Worm (Caenorhabditis elegans): ENCODE results near the gene oac-24.
A peak's percentile ranks its signal among the peaks of the same experiment; 100 is the strongest.

The oac-24 gene

ce11 chrV:4681670-4682069, 28.9 kb upstream of the oac-24 start, which contains the start of gene K03B4.4:
Gene K03B4.4 (plus strand): TSS chrV:4681970.
- TF ChIP-seq M03D4.4 (tag; optimal IDR thresholded peaks at IDR 0.05): no peak
- TF ChIP-seq sptf-1 (tag; optimal IDR thresholded peaks at IDR 0.05): no peak
- no peak for TF ChIP-seq unc-39 (tag; optimal IDR thresholded peaks at IDR 0.05)

ce11 chrV:4684137-4684536, 26.4 kb upstream of the oac-24 start:
- TF ChIP-seq ceh-83 (GFP tag; optimal IDR thresholded peaks at IDR 0.05) (no peak), zip-8 (tag; optimal IDR thresholded peaks at IDR 0.05) (no peak), ces-1 (GFP tag; optimal IDR thresholded peaks at IDR 0.05) (no peak), ceh-43 (GFP tag; optimal IDR thresholded peaks at IDR 0.05) (no peak), mep-1 (tag; optimal IDR thresholded peaks at IDR 0.05) (no peak)

- TF ChIP-seq tbx-8 (GFP tag; optimal IDR thresholded peaks at IDR 0.05): no peak
- TF ChIP-seq hlh-1 (tag; optimal IDR thresholded peaks at IDR 0.05): peak; percentile 1
- TF ChIP-seq bed-3 (GFP tag; optimal IDR thresholded peaks at IDR 0.05): no peak
- TF ChIP-seq sptf-1 (tag; optimal IDR thresholded peaks at IDR 0.05): peak; percentile 47
- peak; percentile 19 for TF ChIP-seq mep-1 (tag; optimal IDR thresholded peaks at IDR 0.05)
- peak; percentile 75 for TF ChIP-seq unc-120 (tag; optimal IDR thresholded peaks at IDR 0.05; ENCODE audit: poor library complexity, severe bottlenecking)
- TF ChIP-seq ces-1 (GFP tag; optimal IDR thresholded peaks at IDR 0.05): peak; percentile 7
- TF ChIP-seq nhr-2 (tag; optimal IDR thresholded peaks at IDR 0.05): peak; percentile 8
- TF ChIP-seq elt-3 (tag; optimal IDR thresholded peaks at IDR 0.05): no peak
- peak; percentile 27 for TF ChIP-seq nhr-237 (tag; optimal IDR thresholded peaks at IDR 0.05)
- no peak for TF ChIP-seq snpc-4 (tag; optimal IDR thresholded peaks at IDR 0.05)
- no peak for TF ChIP-seq pha-4 (tag; optimal IDR thresholded peaks at IDR 0.05)
- no peak for TF ChIP-seq nhr-76 (tag; optimal IDR thresholded peaks at IDR 0.05)
These were observed 23.7 kb upstream of the oac-24 start, which contains the start of gene taf-10 for ce11 chrV:4686680-4687470. Gene taf-10 (plus strand): TSS chrV:4687103.

- TF ChIP-seq hlh-1 (tag; optimal IDR thresholded peaks at IDR 0.05): no peak
These were observed 22.5 kb upstream of the oac-24 start, which contains the start of gene K03B4.2 for ce11 chrV:4687944-4688505. Gene K03B4.2 (plus strand): TSS chrV:4687994.

ce11 chrV:4689234-4689633, 21.3 kb upstream of the oac-24 start, which contains the start of gene K03B4.1:
Gene K03B4.1 (plus strand): TSS chrV:4689330.
- TF ChIP-seq lin-13 (tag; optimal IDR thresholded peaks at IDR 0.05): no peak
- TF ChIP-seq drap-1 (GFP tag; optimal IDR thresholded peaks at IDR 0.05): no peak
- TF ChIP-seq mab-5 (tag; optimal IDR thresholded peaks at IDR 0.05): no peak
- TF ChIP-seq nhr-2 (tag; optimal IDR thresholded peaks at IDR 0.05): no peak
- TF ChIP-seq blmp-1 (tag; optimal IDR thresholded peaks at IDR 0.05): no peak
- no peak for TF ChIP-seq lsy-2 (tag; optimal IDR thresholded peaks at IDR 0.05)
- no peak for TF ChIP-seq cnd-1 (tag; optimal IDR thresholded peaks at IDR 0.05)
- no peak for TF ChIP-seq nhr-28 (tag; optimal IDR thresholded peaks at IDR 0.05)

- TF ChIP-seq ceh-83 (GFP tag; optimal IDR thresholded peaks at IDR 0.05): no peak
- no peak for TF ChIP-seq elt-3 (tag; optimal IDR thresholded peaks at IDR 0.05)
- TF ChIP-seq unc-62 (GFP tag; optimal IDR thresholded peaks at IDR 0.05): no peak
- TF ChIP-seq blmp-1 (tag; optimal IDR thresholded peaks at IDR 0.05): no peak
- TF ChIP-seq elt-1 (tag; optimal IDR thresholded peaks at IDR 0.05; ENCODE audit: borderline replicate concordance, insufficient read depth): no peak
- TF ChIP-seq ceh-43 (GFP tag; optimal IDR thresholded peaks at IDR 0.05): no peak
- TF ChIP-seq ceh-39 (tag; optimal IDR thresholded peaks at IDR 0.05): no peak
- TF ChIP-seq lin-32 (GFP tag; optimal IDR thresholded peaks at IDR 0.05): no peak
- TF ChIP-seq nhr-28 (tag; optimal IDR thresholded peaks at IDR 0.05): no peak
- TF ChIP-seq ztf-11 (tag; optimal IDR thresholded peaks at IDR 0.05): no peak
- no peak for TF ChIP-seq lsy-2 (tag; optimal IDR thresholded peaks at IDR 0.05)
- TF ChIP-seq ces-1 (GFP tag; optimal IDR thresholded peaks at IDR 0.05): no peak
- TF ChIP-seq nhr-2 (tag; optimal IDR thresholded peaks at IDR 0.05): no peak
- TF ChIP-seq snpc-4 (tag; optimal IDR thresholded peaks at IDR 0.05): no peak
- no peak for TF ChIP-seq bed-3 (GFP tag; optimal IDR thresholded peaks at IDR 0.05)
- TF ChIP-seq sem-2 (GFP tag; optimal IDR thresholded peaks at IDR 0.05): no peak
- TF ChIP-seq nhr-76 (tag; optimal IDR thresholded peaks at IDR 0.05): no peak
- no peak for TF ChIP-seq sptf-1 (tag; optimal IDR thresholded peaks at IDR 0.05)
These were observed 18.9 kb upstream of the oac-24 start for ce11 chrV:4691657-4692056.

Measured in whole organism, mixed stage, embryonic.